Worm (Caenorhabditis elegans) whole organism, L2 larva: Measurements from ENCODE around the gene clh-5.

Experiments
- C34F6.9 ChIP-seq: fragments of 150-350 bp; optimal IDR thresholded peaks from 2 replicates; lab custom pipeline; 2014; ENCODE audit warnings: missing biosample characterization, missing genetic modification characterization
- F13H6.1 ChIP-seq: sonication (generic microtip); optimal IDR thresholded peaks from 2 replicates; lab custom pipeline; 2016; ENCODE audit warnings: missing genetic modification characterization, missing compliant biosample characterization
- R02D3.7 ChIP-seq: fragments of 150-350 bp; optimal IDR thresholded peaks from 2 replicates; lab custom pipeline; 2014; ENCODE audit warnings: missing biosample characterization, missing genetic modification characterization
- Y55F3AM.14 ChIP-seq: fragments of 200-800 bp; sonication (Bioruptor generic); optimal IDR thresholded peaks from 2 replicates; lab custom pipeline; 2018; ENCODE audit warnings: mild to moderate bottlenecking, missing genetic modification characterization, missing compliant biosample characterization
- ZK546.5 ChIP-seq: sonication (generic microtip); optimal IDR thresholded peaks from 2 replicates; lab custom pipeline; 2017; ENCODE audit warnings: missing biosample characterization, missing genetic modification characterization
- alr-1 ChIP-seq: fragments of 150-350 bp; optimal IDR thresholded peaks from 2 replicates; lab custom pipeline; 2014; ENCODE audit warnings: missing biosample characterization, missing genetic modification characterization
- aly-2 ChIP-seq: fragments of 150-350 bp; optimal IDR thresholded peaks from 2 replicates; lab custom pipeline; 2014; ENCODE audit warnings: missing biosample characterization, missing genetic modification characterization
- ama-1 ChIP-seq: fragments of 150-350 bp; optimal IDR thresholded peaks from 2 replicates; lab custom pipeline; 2018; ENCODE audit warnings: inconsistent platforms
- blmp-1 ChIP-seq: sonication (generic microtip); optimal IDR thresholded peaks from 2 replicates; lab custom pipeline; 2017; ENCODE audit warnings: missing genetic modification characterization, mild to moderate bottlenecking, missing compliant biosample characterization, antibody characterized with exemption, moderate library complexity; ENCODE audit not compliant: insufficient read depth
- ceh-16 ChIP-seq: fragments of 150-350 bp; optimal IDR thresholded peaks from 2 replicates; lab custom pipeline; 2014; ENCODE audit warnings: missing biosample characterization, missing genetic modification characterization
- ceh-82 ChIP-seq: fragments of 150-350 bp; optimal IDR thresholded peaks from 2 replicates; lab custom pipeline; 2014; ENCODE audit warnings: missing biosample characterization, missing genetic modification characterization
- crh-2 ChIP-seq: sonication (generic microtip); optimal IDR thresholded peaks from 2 replicates; lab custom pipeline; 2017; ENCODE audit warnings: missing biosample characterization, missing genetic modification characterization
- dmd-4 ChIP-seq: sonication (generic microtip); optimal IDR thresholded peaks from 2 replicates; lab custom pipeline; 2017; ENCODE audit warnings: missing biosample characterization, missing genetic modification characterization
- egl-27 ChIP-seq: sonication (generic microtip); optimal IDR thresholded peaks from 3 replicates; lab custom pipeline; 2017; ENCODE audit warnings: missing biosample characterization, missing genetic modification reagents, missing genetic modification characterization
- elt-1 ChIP-seq: fragments of 150-350 bp; optimal IDR thresholded peaks from 2 replicates; lab custom pipeline; 2014; ENCODE audit warnings: missing biosample characterization, missing genetic modification characterization
- elt-3 ChIP-seq: sonication (generic microtip); optimal IDR thresholded peaks from 2 replicates; lab custom pipeline; 2017; ENCODE audit warnings: missing biosample characterization, missing genetic modification characterization
- fos-1 ChIP-seq: fragments of 150-350 bp; optimal IDR thresholded peaks from 2 replicates; lab custom pipeline; 2014; ENCODE audit warnings: missing biosample characterization, missing genetic modification characterization
- gmeb-1 ChIP-seq: fragments of 150-350 bp; optimal IDR thresholded peaks from 2 replicates; lab custom pipeline; 2014; ENCODE audit warnings: missing biosample characterization, missing genetic modification characterization
- lin-11 ChIP-seq: fragments of 150-350 bp; sonication (generic microtip); optimal IDR thresholded peaks from 2 replicates; lab custom pipeline; 2014; ENCODE audit warnings: missing biosample characterization, missing genetic modification characterization, inconsistent platforms, mixed read lengths
- lin-13 ChIP-seq: fragments of 150-350 bp; optimal IDR thresholded peaks from 2 replicates; lab custom pipeline; 2014; ENCODE audit warnings: missing biosample characterization, missing genetic modification reagents, missing genetic modification characterization
- lin-39 ChIP-seq: fragments of 150-350 bp; optimal IDR thresholded peaks from 2 replicates; lab custom pipeline; 2014; ENCODE audit warnings: missing biosample characterization, missing genetic modification reagents, missing genetic modification characterization
- lsy-2 ChIP-seq, 2 experiments: fragments of 150-350 bp in 1 of 2; sonication (generic microtip) in 1 of 2; optimal IDR thresholded peaks; 2 replicates each; lab custom pipeline; 2014 to 2017; ENCODE audit warnings: missing biosample characterization in 2 of 2, missing genetic modification characterization in 2 of 2
- mab-5 ChIP-seq: fragments of 150-350 bp; optimal IDR thresholded peaks from 2 replicates; lab custom pipeline; 2014; ENCODE audit warnings: missing biosample characterization, missing genetic modification characterization
- mbf-1 ChIP-seq: sonication (generic microtip); optimal IDR thresholded peaks from 2 replicates; lab custom pipeline; 2017; ENCODE audit warnings: missing biosample characterization, missing genetic modification characterization
- mdl-1 ChIP-seq, 2 experiments: fragments of 150-350 bp in 1 of 2; sonication (generic microtip) in 1 of 2; optimal IDR thresholded peaks; 2 replicates each; lab custom pipeline; 2017; ENCODE audit warnings: missing biosample characterization in 2 of 2, missing genetic modification characterization in 2 of 2
- nhr-10 ChIP-seq: sonication (generic microtip); optimal IDR thresholded peaks from 2 replicates; lab custom pipeline; 2017; ENCODE audit warnings: missing biosample characterization, missing genetic modification characterization
- nhr-11 ChIP-seq: fragments of 150-350 bp; optimal IDR thresholded peaks from 2 replicates; lab custom pipeline; 2014; ENCODE audit warnings: missing biosample characterization, missing genetic modification characterization
- nhr-12 ChIP-seq: fragments of 150-350 bp; optimal IDR thresholded peaks from 2 replicates; lab custom pipeline; 2014; ENCODE audit warnings: missing biosample characterization, missing genetic modification characterization
- nhr-129 ChIP-seq: fragments of 150-350 bp; optimal IDR thresholded peaks from 2 replicates; lab custom pipeline; 2014; ENCODE audit warnings: missing biosample characterization, missing genetic modification characterization
- nhr-21 ChIP-seq: fragments of 150-350 bp; optimal IDR thresholded peaks from 2 replicates; lab custom pipeline; 2014; ENCODE audit warnings: missing biosample characterization, missing genetic modification characterization
- nhr-23 ChIP-seq: fragments of 150-350 bp; optimal IDR thresholded peaks from 2 replicates; lab custom pipeline; 2014; ENCODE audit warnings: missing biosample characterization, missing genetic modification reagents, missing genetic modification characterization
- nhr-237 ChIP-seq: fragments of 150-350 bp; optimal IDR thresholded peaks from 2 replicates; lab custom pipeline; 2014; ENCODE audit warnings: missing biosample characterization, missing genetic modification characterization
- nhr-25 ChIP-seq: fragments of 150-350 bp; sonication (generic microtip); optimal IDR thresholded peaks from 3 replicates; lab custom pipeline; 2014; ENCODE audit warnings: missing biosample characterization, missing genetic modification characterization
- nhr-6 ChIP-seq: fragments of 150-350 bp; optimal IDR thresholded peaks from 2 replicates; lab custom pipeline; 2014; ENCODE audit warnings: missing biosample characterization, missing genetic modification characterization
- nhr-77 ChIP-seq: fragments of 150-350 bp; optimal IDR thresholded peaks from 2 replicates; lab custom pipeline; 2014; ENCODE audit warnings: missing biosample characterization, missing genetic modification characterization
- peb-1 ChIP-seq: fragments of 150-350 bp; optimal IDR thresholded peaks from 2 replicates; lab custom pipeline; 2014; ENCODE audit warnings: missing biosample characterization, missing genetic modification characterization
- sem-4 ChIP-seq: fragments of 150-350 bp; optimal IDR thresholded peaks from 2 replicates; lab custom pipeline; 2014; ENCODE audit warnings: missing biosample characterization, missing genetic modification reagents, missing genetic modification characterization
- skn-1 ChIP-seq: sonication (generic microtip); optimal IDR thresholded peaks from 2 replicates; lab custom pipeline; 2017; ENCODE audit warnings: missing biosample characterization, missing genetic modification characterization
- sma-3 ChIP-seq: sonication (generic microtip); optimal IDR thresholded peaks from 2 replicates; lab custom pipeline; 2016; ENCODE audit warnings: missing genetic modification reagents, missing genetic modification characterization, missing compliant biosample characterization
- sma-9 ChIP-seq, 2 experiments: fragments of 150-350 bp in 1 of 2; sonication (generic microtip) in 1 of 2; optimal IDR thresholded peaks; 2 replicates each; lab custom pipeline; 2014 to 2016; ENCODE audit warnings: missing genetic modification characterization in 2 of 2, mild to moderate bottlenecking in 1 of 2, missing biosample characterization in 1 of 2, missing compliant biosample characterization in 1 of 2, missing genetic modification reagents in 1 of 2, moderate library complexity in 1 of 2
- snpc-4 ChIP-seq: fragments of 150-350 bp; optimal IDR thresholded peaks from 2 replicates; lab custom pipeline; 2014; ENCODE audit warnings: missing biosample characterization, missing genetic modification characterization
- unc-39 ChIP-seq: fragments of 150-350 bp; optimal IDR thresholded peaks from 2 replicates; lab custom pipeline; 2014; ENCODE audit warnings: missing biosample characterization, missing genetic modification characterization
- unc-55 ChIP-seq: fragments of 150-350 bp; sonication (generic microtip); optimal IDR thresholded peaks from 3 replicates; lab custom pipeline; 2014; ENCODE audit warnings: missing biosample characterization, missing genetic modification reagents, missing genetic modification characterization
- unc-62 ChIP-seq: fragments of 150-350 bp; optimal IDR thresholded peaks from 2 replicates; lab custom pipeline; 2014; ENCODE audit warnings: missing biosample characterization, missing genetic modification reagents, missing genetic modification characterization
- zag-1 ChIP-seq: fragments of 150-350 bp; optimal IDR thresholded peaks from 2 replicates; lab custom pipeline; 2014; ENCODE audit warnings: missing biosample characterization, missing genetic modification characterization
- ztf-1 ChIP-seq: fragments of 200-800 bp; sonication (Bioruptor generic); conservative IDR thresholded peaks from 2 replicates; pipeline ENCODE4 v1.3.6; 2022; ENCODE audit warnings: missing genetic modification characterization, missing compliant biosample characterization
- ztf-11 ChIP-seq: sonication (generic microtip); optimal IDR thresholded peaks from 2 replicates; lab custom pipeline; 2017; ENCODE audit warnings: missing biosample characterization, missing genetic modification characterization
- ztf-4 ChIP-seq: fragments of 150-350 bp; optimal IDR thresholded peaks from 2 replicates; lab custom pipeline; 2014; ENCODE audit warnings: missing biosample characterization, missing genetic modification characterization

clh-5 gene

DNA sequence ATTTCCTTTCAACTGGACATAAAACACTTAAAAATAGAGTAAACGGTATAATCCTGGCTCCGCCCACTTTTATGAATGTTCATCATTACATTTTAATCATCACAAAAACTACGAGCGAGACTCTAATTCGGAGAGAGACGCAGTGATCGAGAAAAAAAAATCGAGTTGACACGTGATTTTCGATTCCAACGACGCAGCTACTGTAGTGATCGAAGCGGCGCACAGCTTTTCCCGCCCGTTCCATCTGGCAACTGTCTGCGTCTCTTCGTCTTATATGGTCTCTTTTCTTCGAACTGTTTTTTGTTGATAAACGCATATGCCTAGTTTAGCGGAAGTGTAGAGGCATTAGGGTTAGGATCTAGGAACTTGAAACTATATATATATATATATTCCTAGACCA lies 15.4 kb upstream of the clh-5 start:
- TF ChIP-seq nhr-25 (tag; lab: Kevin White, UChicago) (no peak), crh-2 (tag; lab: Kevin White, UChicago) (peak; percentile 41), unc-55 (no peak), fos-1 (peak; percentile 68), nhr-6 (no peak), sma-9 (GFP tag; optimal IDR thresholded peaks at IDR 0.05; lab: Kevin White, UChicago) (peak; percentile 46), sma-9 (tag; optimal IDR thresholded peaks at IDR 0.05; lab: Kevin White, UChicago) (no peak), dmd-4 (tag; lab: Kevin White, UChicago) (no peak), nhr-11 (tag; lab: Kevin White, UChicago) (no peak), skn-1 (tag; lab: Kevin White, UChicago) (no peak), ztf-11 (tag; lab: Kevin White, UChicago) (no peak), F13H6.1 (tag; lab: Kevin White, UChicago) (peak; percentile 36), blmp-1 (peak; percentile 69), Y55F3AM.14 (GFP tag; lab: Kevin White, UChicago) (no peak)

DNA sequence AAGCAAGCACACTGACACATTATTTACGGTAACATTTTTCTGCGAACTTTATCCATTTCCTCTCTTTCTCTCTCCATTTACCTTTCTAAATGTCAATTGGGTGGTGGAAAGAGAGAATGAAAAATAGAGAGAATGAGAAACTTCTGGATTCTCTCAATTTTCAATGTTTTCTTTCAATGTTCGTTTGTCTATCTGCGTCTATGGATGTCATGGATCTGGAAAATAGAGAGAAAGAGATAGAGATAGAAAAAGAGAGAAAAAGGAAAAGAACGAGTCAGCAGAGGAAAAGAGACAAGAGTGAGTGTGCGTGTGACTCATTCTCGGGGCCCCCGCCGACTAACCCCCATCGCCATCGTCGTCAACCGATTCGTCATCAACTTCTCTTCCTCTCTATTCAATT lies 14.4 kb upstream of the clh-5 start, which contains the start of gene jun-1:
Gene jun-1 (plus strand): TSS at position 307 of the 400 bp plus-strand sequence.
- TF ChIP-seq ztf-1 (GFP tag; lab: Robert Waterston, UW) (no peak), fos-1 (peak; percentile 100), zag-1 (tag; lab: Kevin White, UChicago) (peak; percentile 13), ztf-11 (tag; lab: Kevin White, UChicago) (no peak), sma-3 (GFP tag; lab: Kevin White, UChicago) (peak; percentile 94), skn-1 (tag; lab: Kevin White, UChicago) (no peak), ZK546.5 (tag; lab: Kevin White, UChicago) (no peak), crh-2 (tag; lab: Kevin White, UChicago) (peak; percentile 88), F13H6.1 (tag; lab: Kevin White, UChicago) (peak; percentile 91), ceh-82 (tag; lab: Kevin White, UChicago) (peak; percentile 18), ceh-16 (tag; lab: Kevin White, UChicago) (peak; percentile 51), Y55F3AM.14 (GFP tag; lab: Kevin White, UChicago) (peak; percentile 36), alr-1 (tag; lab: Kevin White, UChicago) (no peak), unc-62 (peak; percentile 11), elt-1 (no peak), nhr-25 (tag; lab: Kevin White, UChicago) (peak; percentile 94), sem-4 (tag; lab: Kevin White, UChicago) (peak; percentile 88), elt-3 (tag; lab: Kevin White, UChicago) (no peak), egl-27 (tag; lab: Kevin White, UChicago) (peak; percentile 90), mab-5 (tag; lab: Kevin White, UChicago) (peak; percentile 12), C34F6.9 (tag; lab: Kevin White, UChicago) (peak; percentile 98), nhr-11 (tag; lab: Kevin White, UChicago) (no peak), lin-39 (tag; lab: Kevin White, UChicago) (no peak), dmd-4 (tag; lab: Kevin White, UChicago) (no peak), nhr-129 (tag; lab: Kevin White, UChicago) (peak; percentile 93), aly-2 (no peak), nhr-77 (tag; lab: Kevin White, UChicago) (peak; percentile 6), mbf-1 (no peak), lin-13 (peak; percentile 73), peb-1 (tag; lab: Kevin White, UChicago) (no peak), nhr-10 (tag; lab: Kevin White, UChicago) (no peak), R02D3.7 (no peak), nhr-12 (tag; lab: Kevin White, UChicago) (no peak), ama-1 (no peak), snpc-4 (peak; percentile 43), gmeb-1 (tag; lab: Kevin White, UChicago) (peak; percentile 73), nhr-23 (tag; lab: Kevin White, UChicago) (no peak), unc-55 (peak; percentile 91), blmp-1 (peak; percentile 67), nhr-6 (peak; percentile 80), nhr-237 (tag; lab: Kevin White, UChicago) (peak; percentile 51), sma-9 (GFP tag; optimal IDR thresholded peaks at IDR 0.05; lab: Kevin White, UChicago) (peak; percentile 84), sma-9 (tag; optimal IDR thresholded peaks at IDR 0.05; lab: Kevin White, UChicago) (no peak), lin-11 (tag; lab: Kevin White, UChicago) (no peak), lsy-2 (tag; optimal IDR thresholded peaks at IDR 0.05; lab: Kevin White, UChicago) (peak; percentile 68 to 91), mdl-1 (tag; optimal IDR thresholded peaks at IDR 0.05; lab: Kevin White, UChicago) (peak; percentile 22 to 70), nhr-21 (tag; lab: Kevin White, UChicago) (peak; percentile 93), unc-39 (no peak), ztf-4 (tag; lab: Kevin White, UChicago) (peak; percentile 94)
